Fruit fly (Drosophila melanogaster): Measurements from ENCODE around the gene Akap200.

Gene Akap200

dm6 chr2L:8464107-8464582 lies 48.7 kb downstream of the Akap200 start, which contains the start of gene prg (continued):
- peak; percentile 16 for TF ChIP-seq CG6765 (GFP tag; optimal IDR thresholded peaks at IDR 0.05)
- TF ChIP-seq ash1 (GFP tag; optimal IDR thresholded peaks at IDR 0.05): no peak
- peak; percentile 58 for TF ChIP-seq gsb-n (tag; optimal IDR thresholded peaks at IDR 0.05)
- TF ChIP-seq CG1233 (GFP tag; optimal IDR thresholded peaks at IDR 0.05): peak; percentile 46
- no peak for TF ChIP-seq Gsc (GFP tag; IDR thresholded peaks at IDR 0.05)
- peak; percentile 74 for TF ChIP-seq CoRest (tag; optimal IDR thresholded peaks at IDR 0.05)
- TF ChIP-seq CG7357 (GFP tag; IDR thresholded peaks at IDR 0.05): no peak
- TF ChIP-seq dan (GFP tag; IDR thresholded peaks at IDR 0.05): no peak
- TF ChIP-seq sug (tag; optimal IDR thresholded peaks at IDR 0.05): peak; percentile 68
- peak; percentile 77 for TF ChIP-seq CG2678 (tag; optimal IDR thresholded peaks at IDR 0.05)
- TF ChIP-seq CG6791 (GFP tag; IDR thresholded peaks at IDR 0.05; ENCODE audit: partially characterized antibody): peak; percentile 97
- no peak for TF ChIP-seq CG3065 (GFP tag; optimal IDR thresholded peaks at IDR 0.05)
- TF ChIP-seq BEAF-32 (GFP tag; optimal IDR thresholded peaks at IDR 0.05): peak; percentile 88
- peak; percentile 47 for TF ChIP-seq CG15514 (GFP tag; optimal IDR thresholded peaks at IDR 0.05)
- peak; percentile 35 for TF ChIP-seq tx (GFP tag; optimal IDR thresholded peaks at IDR 0.05)
- no peak for TF ChIP-seq gce (GFP tag; IDR thresholded peaks at IDR 0.05)
- no peak for TF ChIP-seq da (GFP tag; optimal IDR thresholded peaks at IDR 0.05)
- TF ChIP-seq gem (tag; optimal IDR thresholded peaks at IDR 0.05): peak; percentile 76
- TF ChIP-seq gfzf (GFP tag; optimal IDR thresholded peaks at IDR 0.05): peak; percentile 26
- no peak for TF ChIP-seq vfl (GFP tag; optimal IDR thresholded peaks at IDR 0.05)
- no peak for TF ChIP-seq nom (GFP tag; optimal IDR thresholded peaks at IDR 0.05)
- peak; percentile 43 for TF ChIP-seq CG12236 (GFP tag; optimal IDR thresholded peaks at IDR 0.05)
- peak; percentile 51 for TF ChIP-seq pb (GFP tag; optimal IDR thresholded peaks at IDR 0.05)
- TF ChIP-seq CG2712 (tag; optimal IDR thresholded peaks at IDR 0.05): peak; percentile 71
- no peak for TF ChIP-seq disco-r (GFP tag; optimal IDR thresholded peaks at IDR 0.05)
- TF ChIP-seq CG15696 (tag; optimal IDR thresholded peaks at IDR 0.05): peak; percentile 43
- TF ChIP-seq tup (GFP tag; optimal IDR thresholded peaks at IDR 0.05): peak; percentile 16
- TF ChIP-seq CG10147 (GFP tag; optimal IDR thresholded peaks at IDR 0.05): peak; percentile 81
- TF ChIP-seq CG11247 (GFP tag; IDR thresholded peaks at IDR 0.05): peak; percentile 47; the same call in 1 of the 2 replicates
- peak; percentile 33; the same call in 1 of the 2 replicates for TF ChIP-seq CG31224 (GFP tag; IDR thresholded peaks at IDR 0.05)
- TF ChIP-seq NfI (GFP tag; optimal IDR thresholded peaks at IDR 0.05): peak; percentile 74
- peak; percentile 98 for TF ChIP-seq CG7963 (GFP tag; IDR thresholded peaks at IDR 0.05; ENCODE audit: partially characterized antibody)
- peak; percentile 32; the same call in 1 of the 2 replicates for TF ChIP-seq Oaz (GFP tag; IDR thresholded peaks at IDR 0.05)
- peak; percentile 73 for TF ChIP-seq gro (GFP tag; optimal IDR thresholded peaks at IDR 0.05)
- TF ChIP-seq Deaf1 (tag; optimal IDR thresholded peaks at IDR 0.05): peak; percentile 34
- TF ChIP-seq CG11085 (GFP tag; IDR thresholded peaks at IDR 0.05): peak; percentile 12; the same call in 1 of the 2 replicates
- TF ChIP-seq CG12299 (tag; optimal IDR thresholded peaks at IDR 0.05): peak; percentile 50
- no peak for TF ChIP-seq sr (GFP tag; IDR thresholded peaks at IDR 0.05)
- TF ChIP-seq CG14441 (GFP tag; IDR thresholded peaks at IDR 0.05): peak; percentile 48; the same call in 1 of the 2 replicates
- peak; percentile 13 for TF ChIP-seq CG3163 (GFP tag; optimal IDR thresholded peaks at IDR 0.05)
- TF ChIP-seq eve (GFP tag; optimal IDR thresholded peaks at IDR 0.05): no peak
- TF ChIP-seq Ada2b (GFP tag; IDR thresholded peaks at IDR 0.05): peak; percentile 67
- peak; percentile 7 for TF ChIP-seq Mes4 (GFP tag; optimal IDR thresholded peaks at IDR 0.05)
- peak; percentile 45 for TF ChIP-seq Atf-2 (GFP tag; optimal IDR thresholded peaks at IDR 0.05)
- TF ChIP-seq CG8478 (optimal IDR thresholded peaks at IDR 0.05): no peak
- TF ChIP-seq Spps (tag; optimal IDR thresholded peaks at IDR 0.05): no peak
- TF ChIP-seq CG4424 (GFP tag; optimal IDR thresholded peaks at IDR 0.05): peak; percentile 13
- peak; percentile 56 for TF ChIP-seq stc (GFP tag; IDR thresholded peaks at IDR 0.05)
- no peak for TF ChIP-seq sens-2 (GFP tag; IDR thresholded peaks at IDR 0.05)
- no peak for TF ChIP-seq CkIIα-i1 (GFP tag; IDR thresholded peaks at IDR 0.05)
- TF ChIP-seq peb (GFP tag; IDR thresholded peaks at IDR 0.05): no peak

Measured in whole organism, embryonic.